Worm (Caenorhabditis elegans): ENCODE data around the gene srp-1.

Gene srp-1

ce11 chrV:728822-729493, 24.1 kb upstream of the srp-1 start (continued):
- TF ChIP-seq dve-1 (tag; optimal IDR thresholded peaks at IDR 0.05; ENCODE audit: insufficient read depth), result peak; percentile 96
- no peak for TF ChIP-seq tag-97 (GFP tag; IDR thresholded peaks at IDR 0.05)
- no peak for TF ChIP-seq ZK337.2 (GFP tag; IDR thresholded peaks at IDR 0.05)
- peak; percentile 94 for TF ChIP-seq hlh-11 (tag; optimal IDR thresholded peaks at IDR 0.05)
- no peak for TF ChIP-seq nhr-42 (GFP tag; IDR thresholded peaks at IDR 0.05)
- TF ChIP-seq lin-29 (GFP tag; IDR thresholded peaks at IDR 0.05), result no peak
- TF ChIP-seq zip-2 (tag; optimal IDR thresholded peaks at IDR 0.05), result peak; percentile 15
- 0 out of 2 replicates have a peak, but pooled peaks have one; percentile 14 for TF ChIP-seq pha-4 (GFP tag; IDR thresholded peaks at IDR 0.05)
- TF ChIP-seq pha-4 (tag; optimal IDR thresholded peaks at IDR 0.05), result no peak
- no peak; the same call in 1 of the 2 replicates for TF ChIP-seq ceh-20 (GFP tag; IDR thresholded peaks at IDR 0.05)
- no peak for TF ChIP-seq aly-2 (tag; optimal IDR thresholded peaks at IDR 0.05)
- TF ChIP-seq daf-8 (GFP tag; IDR thresholded peaks at IDR 0.05), result no peak
- TF ChIP-seq dpl-1 (GFP tag; optimal IDR thresholded peaks at IDR 0.05), result no peak
- TF ChIP-seq dmd-6 (GFP tag; IDR thresholded peaks at IDR 0.05), result peak; percentile 13; the same call in 1 of the 2 replicates
- TF ChIP-seq ZK546.5 (tag; optimal IDR thresholded peaks at IDR 0.05), result no peak
- 0 out of 2 replicates have a peak, but pooled peaks have one; percentile 23 for TF ChIP-seq zfp-3 (GFP tag; conservative IDR thresholded peaks at IDR 0.05)
- TF ChIP-seq ztf-11 (tag; optimal IDR thresholded peaks at IDR 0.05), result no peak
- TF ChIP-seq T26A8.4 (GFP tag; IDR thresholded peaks at IDR 0.05), result peak; percentile 39; the same call in 1 of the 2 replicates
- TF ChIP-seq snpc-1.2 (GFP tag; IDR thresholded peaks at IDR 0.05), result no peak
- TF ChIP-seq php-3 (GFP tag; IDR thresholded peaks at IDR 0.05), result no peak
- peak; percentile 68 for TF ChIP-seq nhr-28 (tag; optimal IDR thresholded peaks at IDR 0.05)
- TF ChIP-seq egl-27 (tag; optimal IDR thresholded peaks at IDR 0.05), result no peak
- no peak for TF ChIP-seq nhr-25 (tag; optimal IDR thresholded peaks at IDR 0.05; ENCODE audit: borderline replicate concordance, insufficient read depth)
- no peak for TF ChIP-seq dmd-8 (GFP tag; IDR thresholded peaks at IDR 0.05)
- TF ChIP-seq lin-13 (GFP tag; optimal IDR thresholded peaks at IDR 0.05), result no peak
- TF ChIP-seq snpc-4 (tag; optimal IDR thresholded peaks at IDR 0.05), result no peak
- no peak for TF ChIP-seq lin-15B (tag; optimal IDR thresholded peaks at IDR 0.05)
- peak; percentile 57 for TF ChIP-seq spr-1 (tag; optimal IDR thresholded peaks at IDR 0.05)
- TF ChIP-seq Y75B8A.6 (GFP tag; IDR thresholded peaks at IDR 0.05), result 0 out of 2 replicates have a peak, but pooled peaks have one; percentile 10
- no peak for TF ChIP-seq rbr-2 (tag; optimal IDR thresholded peaks at IDR 0.05)
- no peak for TF ChIP-seq ceh-62 (tag; optimal IDR thresholded peaks at IDR 0.05)
- no peak for TF ChIP-seq vab-7 (GFP tag; IDR thresholded peaks at IDR 0.05)
- TF ChIP-seq zfp-2 (tag; optimal IDR thresholded peaks at IDR 0.05), result no peak
- TF ChIP-seq mxl-3 (GFP tag; optimal IDR thresholded peaks at IDR 0.05), result peak; percentile 59
- TF ChIP-seq lir-3 (tag; optimal IDR thresholded peaks at IDR 0.05), result no peak
- no peak for TF ChIP-seq set-16 (GFP tag; IDR thresholded peaks at IDR 0.05)
- TF ChIP-seq nhr-41 (GFP tag; IDR thresholded peaks at IDR 0.05), result no peak
- TF ChIP-seq F49E8.2 (tag; optimal IDR thresholded peaks at IDR 0.05; ENCODE audit: borderline replicate concordance), result no peak
- 0 out of 2 replicates have a peak, but pooled peaks have one; percentile 28 for TF ChIP-seq Y105C5A.15 (GFP tag; IDR thresholded peaks at IDR 0.05)
- no peak for TF ChIP-seq ztf-7 (tag; optimal IDR thresholded peaks at IDR 0.05)
- peak; percentile 91 for TF ChIP-seq hlh-30 (tag; optimal IDR thresholded peaks at IDR 0.05; ENCODE audit: insufficient read depth)
- peak; percentile 18 for TF ChIP-seq nhr-102 (tag; optimal IDR thresholded peaks at IDR 0.05)
- peak; percentile 69 for TF ChIP-seq nhr-11 (tag; optimal IDR thresholded peaks at IDR 0.05)
- no peak for TF ChIP-seq lin-1 (GFP tag; IDR thresholded peaks at IDR 0.05)
- 0 out of 2 replicates have a peak, but pooled peaks have one; percentile 26 for TF ChIP-seq hmg-1.1 (GFP tag; IDR thresholded peaks at IDR 0.05)
- TF ChIP-seq nhr-48 (tag; optimal IDR thresholded peaks at IDR 0.05), result peak; percentile 64
- TF ChIP-seq mdt-29 (GFP tag; IDR thresholded peaks at IDR 0.05), result no peak
- TF ChIP-seq daf-12 (tag; optimal IDR thresholded peaks at IDR 0.05), result no peak
- no peak for TF ChIP-seq arid-1 (GFP tag; conservative IDR thresholded peaks at IDR 0.05)

All from whole organism, L4 larva.